Worm (Caenorhabditis elegans): ENCODE results near the gene srh-287.

DNA sequence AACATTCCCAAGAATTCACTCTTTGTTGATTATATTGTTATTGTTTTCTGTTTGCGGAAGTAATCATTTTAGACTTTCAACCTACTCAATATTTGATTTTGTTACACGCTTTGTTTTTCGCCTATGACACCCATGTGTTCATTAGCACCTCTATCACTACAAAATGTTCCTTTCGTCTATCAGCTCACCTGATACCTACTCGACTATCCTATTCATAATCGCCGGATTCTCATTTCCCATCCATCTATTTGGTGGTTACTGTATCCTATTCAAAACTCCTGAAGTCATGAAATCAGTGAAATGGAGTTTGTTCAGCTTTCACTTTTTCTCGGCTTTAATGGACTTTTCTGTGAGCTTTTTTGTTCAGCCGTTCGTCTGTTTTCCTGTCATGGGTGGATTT lies 4.7 kb downstream of the srh-287 start, which contains the start of gene srh-291:
- TF ChIP-seq lsy-2 (tag; optimal IDR thresholded peaks at IDR 0.05): no peak
- TF ChIP-seq nhr-6 (tag; optimal IDR thresholded peaks at IDR 0.05): no peak
- no peak for TF ChIP-seq nhr-77 (tag; optimal IDR thresholded peaks at IDR 0.05)
